Fruit fly (Drosophila melanogaster) whole organism, embryonic: ENCODE data around the gene MTPAP.

Source experiments
- Blimp-1 ChIP-seq: fragments of 200-800 bp; sonication (Bioruptor generic); optimal IDR thresholded peaks from 3 replicates; lab custom pipeline; 2018; ENCODE audit warnings: missing biosample characterization, missing genetic modification characterization, mild to moderate bottlenecking, moderate library complexity, missing genetic modification reagents
- CG10274 ChIP-seq: fragments of 200-800 bp; sonication (Bioruptor generic); optimal IDR thresholded peaks from 3 replicates; lab custom pipeline; 2017; ENCODE audit warnings: missing biosample characterization, mild to moderate bottlenecking, missing genetic modification characterization
- CG10543 ChIP-seq: fragments of 200-800 bp; sonication (Bioruptor generic); optimal IDR thresholded peaks from 3 replicates; lab custom pipeline; 2017; ENCODE audit warnings: missing biosample characterization, mild to moderate bottlenecking, missing genetic modification characterization, moderate library complexity
- CG11560 ChIP-seq: fragments of 200-800 bp; sonication (Bioruptor generic); IDR thresholded peaks from 3 replicates; pipeline ENCODE4 v1.3.6; 2022; ENCODE audit warnings: missing biosample characterization, missing genetic modification characterization
- CG15514 ChIP-seq: fragments of 200-800 bp; sonication (Bioruptor generic); optimal IDR thresholded peaks from 3 replicates; lab custom pipeline; 2017; ENCODE audit warnings: missing biosample characterization, missing genetic modification characterization, mild to moderate bottlenecking, moderate library complexity, missing genetic modification reagents
- CG16813 ChIP-seq: fragments of 200-800 bp; sonication (Bioruptor generic); IDR thresholded peaks from 3 replicates; pipeline ENCODE4 v1.3.6; 2022; ENCODE audit warnings: missing biosample characterization, missing genetic modification characterization; ENCODE audit not compliant: partially characterized antibody
- CG17802 ChIP-seq: fragments of 200-800 bp; sonication (Bioruptor generic); optimal IDR thresholded peaks from 2 replicates; lab custom pipeline; 2018; ENCODE audit warnings: missing biosample characterization, mild to moderate bottlenecking, missing genetic modification characterization, moderate library complexity
- CG2116 ChIP-seq: fragments of 200-800 bp; sonication (Bioruptor generic); optimal IDR thresholded peaks from 3 replicates; lab custom pipeline; 2018; ENCODE audit warnings: missing biosample characterization, mild to moderate bottlenecking, missing genetic modification characterization
- CG34224 ChIP-seq: fragments of 200-800 bp; sonication (Bioruptor generic); IDR thresholded peaks from 3 replicates; pipeline ENCODE4 v1.3.6; 2022; ENCODE audit warnings: missing biosample characterization, missing genetic modification characterization; ENCODE audit not compliant: partially characterized antibody
- CG42726 ChIP-seq: fragments of 200-800 bp; sonication (Bioruptor generic); IDR thresholded peaks from 2 replicates; pipeline ENCODE4 v1.3.6; 2022; ENCODE audit warnings: missing biosample characterization, missing genetic modification characterization; ENCODE audit not compliant: partially characterized antibody
- CG6791 ChIP-seq: fragments of 200-800 bp; sonication (Bioruptor generic); IDR thresholded peaks from 3 replicates; pipeline ENCODE4 v1.3.6; 2022; ENCODE audit warnings: missing biosample characterization, missing genetic modification characterization; ENCODE audit not compliant: partially characterized antibody
- CG9817 ChIP-seq: fragments of 200-800 bp; sonication (Bioruptor generic); optimal IDR thresholded peaks from 2 replicates; lab custom pipeline; 2018; ENCODE audit warnings: missing biosample characterization, mild to moderate bottlenecking, missing genetic modification characterization, moderate library complexity
- CTCF ChIP-seq: fragments of 200-800 bp; sonication (Bioruptor generic); optimal IDR thresholded peaks from 2 replicates; lab custom pipeline; 2017; ENCODE audit warnings: missing biosample characterization, mild to moderate bottlenecking, missing genetic modification characterization, moderate library complexity
- Camta ChIP-seq: fragments of 200-800 bp; sonication (Bioruptor generic); optimal IDR thresholded peaks from 2 replicates; lab custom pipeline; 2016; ENCODE audit warnings: missing biosample characterization, missing genetic modification characterization
- Dip3 ChIP-seq: fragments of 200-800 bp; sonication (Bioruptor generic); optimal IDR thresholded peaks from 3 replicates; lab custom pipeline; 2016; ENCODE audit warnings: missing biosample characterization, missing genetic modification characterization
- Dp ChIP-seq: fragments of 200-800 bp; sonication (Bioruptor generic); optimal IDR thresholded peaks from 2 replicates; lab custom pipeline; 2018; ENCODE audit warnings: missing biosample characterization, mild to moderate bottlenecking, missing genetic modification characterization, moderate library complexity
- Dref ChIP-seq: fragments of 200-800 bp; sonication (Bioruptor generic); IDR thresholded peaks from 2 replicates; pipeline ENCODE4 v1.3.6; 2022; ENCODE audit warnings: missing biosample characterization, missing genetic modification characterization
- E2f2 ChIP-seq: fragments of 200-800 bp; sonication (Bioruptor generic); IDR thresholded peaks from 2 replicates; pipeline ENCODE4 v1.3.6; 2022; ENCODE audit warnings: missing biosample characterization, missing genetic modification characterization
- Elba2 ChIP-seq: fragments of 200-800 bp; sonication (Bioruptor generic); optimal IDR thresholded peaks from 3 replicates; lab custom pipeline; 2016; ENCODE audit warnings: missing biosample characterization, missing genetic modification characterization
- Fer1 ChIP-seq: fragments of 200-800 bp; sonication (Bioruptor generic); optimal IDR thresholded peaks from 2 replicates; lab custom pipeline; 2017; ENCODE audit warnings: missing biosample characterization, mild to moderate bottlenecking, missing genetic modification characterization
- MESR4 ChIP-seq: fragments of 200-800 bp; sonication (Bioruptor generic); optimal IDR thresholded peaks from 2 replicates; lab custom pipeline; 2018; ENCODE audit warnings: missing biosample characterization, mild to moderate bottlenecking, missing genetic modification characterization, moderate library complexity
- Mes4 ChIP-seq: fragments of 200-800 bp; sonication (Bioruptor generic); optimal IDR thresholded peaks from 2 replicates; lab custom pipeline; 2016; ENCODE audit warnings: missing biosample characterization, missing genetic modification characterization
- Sry-δ ChIP-seq: fragments of 200-800 bp; sonication (Bioruptor generic); optimal IDR thresholded peaks from 2 replicates; lab custom pipeline; 2016; ENCODE audit warnings: missing biosample characterization, missing genetic modification characterization
- Taf1 ChIP-seq: fragments of 200-800 bp; sonication (Bioruptor generic); IDR thresholded peaks from 2 replicates; pipeline ENCODE4 v1.3.6; 2022; ENCODE audit warnings: missing biosample characterization, missing genetic modification characterization
- Usf ChIP-seq: fragments of 200-800 bp; sonication (Bioruptor generic); optimal IDR thresholded peaks from 2 replicates; lab custom pipeline; 2017; ENCODE audit warnings: missing genotype, missing biosample characterization, missing genetic modification characterization
- ac ChIP-seq: fragments of 200-800 bp; sonication (Bioruptor generic); optimal IDR thresholded peaks from 3 replicates; lab custom pipeline; 2017; ENCODE audit warnings: missing biosample characterization, mild to moderate bottlenecking, missing genetic modification characterization
- amos ChIP-seq: fragments of 200-800 bp; sonication (Bioruptor generic); IDR thresholded peaks from 2 replicates; pipeline ENCODE4 v1.3.6; 2022; ENCODE audit warnings: missing biosample characterization, missing genetic modification characterization; ENCODE audit not compliant: partially characterized antibody
- bbx ChIP-seq: fragments of 200-800 bp; sonication (Bioruptor generic); IDR thresholded peaks from 2 replicates; pipeline ENCODE4 v1.3.6; 2022; ENCODE audit warnings: missing biosample characterization, missing genetic modification characterization; ENCODE audit not compliant: partially characterized antibody
- caup ChIP-seq: fragments of 200-800 bp; sonication (Bioruptor generic); optimal IDR thresholded peaks from 3 replicates; lab custom pipeline; 2017; ENCODE audit warnings: missing biosample characterization, mild to moderate bottlenecking, missing genetic modification characterization, moderate library complexity; ENCODE audit not compliant: severe bottlenecking
- dm ChIP-seq: fragments of 200-800 bp; sonication (Bioruptor generic); optimal IDR thresholded peaks from 3 replicates; lab custom pipeline; 2016; ENCODE audit warnings: missing biosample characterization, missing genetic modification characterization
- emc ChIP-seq: fragments of 200-800 bp; sonication (Bioruptor generic); optimal IDR thresholded peaks from 2 replicates; lab custom pipeline; 2016; ENCODE audit warnings: missing biosample characterization, missing genetic modification characterization
- en ChIP-seq: fragments of 200-800 bp; sonication (Bioruptor generic); optimal IDR thresholded peaks from 2 replicates; lab custom pipeline; 2016; ENCODE audit warnings: missing biosample characterization, missing genetic modification characterization
- esg ChIP-seq: fragments of 200-800 bp; sonication (Bioruptor generic); conservative IDR thresholded peaks from 2 replicates; pipeline ENCODE4 v1.3.6; 2022; ENCODE audit warnings: missing biosample characterization, missing genetic modification characterization
- exex ChIP-seq: fragments of 200-800 bp; sonication (Bioruptor generic); optimal IDR thresholded peaks from 4 replicates; lab custom pipeline; 2018; ENCODE audit warnings: missing biosample characterization, mild to moderate bottlenecking, missing genetic modification characterization, moderate library complexity
- gt ChIP-seq: fragments of 200-800 bp; sonication (Bioruptor generic); IDR thresholded peaks from 2 replicates; pipeline ENCODE4 v1.3.6; 2022; ENCODE audit warnings: missing biosample characterization, missing genetic modification characterization
- hb ChIP-seq: fragments of 200-800 bp; sonication (Bioruptor generic); IDR thresholded peaks from 3 replicates; pipeline ENCODE4 v1.3.6; 2022; ENCODE audit warnings: missing biosample characterization, missing genetic modification characterization; ENCODE audit not compliant: partially characterized antibody
- hbn ChIP-seq: fragments of 200-800 bp; sonication (Bioruptor generic); IDR thresholded peaks from 2 replicates; pipeline ENCODE4 v1.3.6; 2022; ENCODE audit warnings: missing biosample characterization, missing genetic modification characterization; ENCODE audit not compliant: partially characterized antibody
- inv ChIP-seq: fragments of 200-800 bp; sonication (Bioruptor generic); IDR thresholded peaks from 2 replicates; pipeline ENCODE4 v1.3.6; 2022; ENCODE audit warnings: missing biosample characterization, missing genetic modification characterization; ENCODE audit not compliant: partially characterized antibody
- kay ChIP-seq: fragments of 200-800 bp; sonication (Bioruptor generic); optimal IDR thresholded peaks from 2 replicates; lab custom pipeline; 2016; ENCODE audit warnings: missing biosample characterization, missing genetic modification characterization
- lov ChIP-seq, 2 experiments: fragments of 200-800 bp in 1 of 2; fragments of >200 bp in 1 of 2; sonication (Bioruptor generic) in 1 of 2; IDR thresholded peaks in 1 of 2; optimal IDR thresholded peaks in 1 of 2; 2 replicates in 1 of 2; 3 replicates in 1 of 2; pipeline versions ENCODE4 v1.3.6 to Lab custom; 2017 to 2022; ENCODE audit warnings: missing biosample characterization in 1 of 2, missing genetic modification characterization in 1 of 2
- mirr ChIP-seq: fragments of 200-800 bp; sonication (Bioruptor generic); optimal IDR thresholded peaks from 3 replicates; lab custom pipeline; 2018; ENCODE audit warnings: missing biosample characterization, mild to moderate bottlenecking, missing genetic modification characterization
- nerfin-2 ChIP-seq: fragments of 200-800 bp; sonication (Bioruptor generic); IDR thresholded peaks from 2 replicates; pipeline ENCODE4 v1.3.6; 2022; ENCODE audit warnings: missing biosample characterization, missing genetic modification characterization; ENCODE audit not compliant: partially characterized antibody
- pfk ChIP-seq: fragments of 200-800 bp; sonication (Bioruptor generic); optimal IDR thresholded peaks from 2 replicates; lab custom pipeline; 2018; ENCODE audit warnings: missing biosample characterization, mild to moderate bottlenecking, missing genetic modification characterization, moderate library complexity
- pzg ChIP-seq: fragments of 200-800 bp; sonication (Bioruptor generic); optimal IDR thresholded peaks from 3 replicates; lab custom pipeline; 2018; ENCODE audit warnings: missing biosample characterization, mild to moderate bottlenecking, missing genetic modification characterization, moderate library complexity
- sna ChIP-seq: fragments of 200-800 bp; sonication (Bioruptor generic); IDR thresholded peaks from 2 replicates; pipeline ENCODE4 v1.3.6; 2022; ENCODE audit warnings: missing biosample characterization, missing genetic modification characterization; ENCODE audit not compliant: partially characterized antibody
- sug ChIP-seq: fragments of 200-800 bp; optimal IDR thresholded peaks from 2 replicates; lab custom pipeline; 2019; ENCODE audit warnings: missing biosample characterization, mild to moderate bottlenecking, missing genetic modification characterization, moderate library complexity
- unc-4 ChIP-seq: fragments of 200-800 bp; sonication (Bioruptor generic); IDR thresholded peaks from 2 replicates; pipeline ENCODE4 v1.3.6; 2022; ENCODE audit warnings: missing biosample characterization, missing genetic modification characterization; ENCODE audit not compliant: partially characterized antibody

The MTPAP gene

dm6 chrX:1353322-1354212, 4.4 kb upstream of the MTPAP start, which contains the start of the genes CG12773 and CG11417 (continued):
- TF ChIP-seq pzg (peak; percentile 39), sna (peak; percentile 84), Dip3 (no peak), caup (GFP tag; lab: Kevin White, UChicago) (no peak), dm (GFP tag; lab: Kevin White, UChicago) (peak; percentile 91), E2f2 (GFP tag; lab: Robert Waterston, UW) (peak; percentile 37), Dp (GFP tag; lab: Kevin White, UChicago) (peak; percentile 39), MESR4 (GFP tag; lab: Kevin White, UChicago) (peak; percentile 51), pfk (no peak), lov (optimal IDR thresholded peaks at IDR 0.05; lab: Kevin White, UChicago) (no peak), lov (GFP tag; IDR thresholded peaks at IDR 0.05; lab: Robert Waterston, UW) (no peak), CG42726 (GFP tag; lab: Robert Waterston, UW) (peak; percentile 58; the same call in 1 of the 2 replicates), esg (GFP tag; lab: Robert Waterston, UW) (no peak), Fer1 (GFP tag; lab: Kevin White, UChicago) (no peak), Elba2 (peak; percentile 60), CG9817 (tag; lab: Kevin White, UChicago) (no peak), Dref (GFP tag; lab: Robert Waterston, UW) (peak; percentile 83), inv (GFP tag; lab: Robert Waterston, UW) (peak; percentile 64), nerfin-2 (peak; percentile 92), mirr (GFP tag; lab: Kevin White, UChicago) (no peak), emc (GFP tag; lab: Kevin White, UChicago) (no peak), exex (peak; percentile 93), sug (peak; percentile 17), CG16813 (GFP tag; lab: Robert Waterston, UW) (peak; percentile 78; the same call in 2 of the 3 replicates), CG11560 (no peak), bbx (GFP tag; lab: Robert Waterston, UW) (peak; percentile 90), Blimp-1 (no peak), CG10274 (GFP tag; lab: Kevin White, UChicago) (no peak), Usf (no peak), hbn (GFP tag; lab: Robert Waterston, UW) (peak; percentile 76), CG6791 (GFP tag; lab: Robert Waterston, UW) (peak; percentile 93), CG15514 (GFP tag; lab: Kevin White, UChicago) (peak; percentile 72), CTCF (GFP tag; lab: Kevin White, UChicago) (peak; percentile 20), Taf1 (GFP tag; lab: Robert Waterston, UW) (no peak), gt (no peak), amos (GFP tag; lab: Robert Waterston, UW) (peak; percentile 83), CG2116 (GFP tag; lab: Kevin White, UChicago) (peak; percentile 49), Camta (no peak), Mes4 (GFP tag; lab: Kevin White, UChicago) (no peak), CG34224 (GFP tag; lab: Robert Waterston, UW) (peak; percentile 90), Sry-δ (peak; percentile 59), CG10543 (peak; percentile 1), kay (GFP tag; lab: Kevin White, UChicago) (peak; percentile 74), CG17802 (no peak), unc-4 (GFP tag; lab: Robert Waterston, UW) (peak; percentile 77), ac (GFP tag; lab: Kevin White, UChicago) (no peak), en (GFP tag; lab: Kevin White, UChicago) (no peak), hb (GFP tag; lab: Robert Waterston, UW) (peak; percentile 91)
